Worm (Caenorhabditis elegans) whole organism, L4 larva: ENCODE measurements around the gene grsp-4.

Experiments used
- ceh-32 ChIP-seq: sonication (generic microtip); optimal IDR thresholded peaks from 2 replicates; lab custom pipeline; 2016; ENCODE audit warnings: mild to moderate bottlenecking, missing genetic modification characterization, missing compliant biosample characterization; ENCODE audit not compliant: poor library complexity
- lin-13 ChIP-seq: fragments of 150-350 bp; optimal IDR thresholded peaks from 2 replicates; lab custom pipeline; 2014; ENCODE audit warnings: missing biosample characterization, missing genetic modification reagents, missing genetic modification characterization
- nhr-25 ChIP-seq: sonication (generic microtip); optimal IDR thresholded peaks from 2 replicates; lab custom pipeline; 2017; ENCODE audit warnings: missing genetic modification characterization, mild to moderate bottlenecking, missing compliant biosample characterization, antibody characterized with exemption, moderate library complexity, borderline replicate concordance; ENCODE audit not compliant: insufficient read depth
- nhr-76 ChIP-seq: fragments of 150-350 bp; optimal IDR thresholded peaks from 2 replicates; lab custom pipeline; 2014; ENCODE audit warnings: missing biosample characterization, missing genetic modification characterization
- unc-130 ChIP-seq: sonication (generic microtip); optimal IDR thresholded peaks from 2 replicates; lab custom pipeline; 2016; ENCODE audit warnings: missing genetic modification reagents, missing genetic modification characterization, missing compliant biosample characterization
- zag-1 ChIP-seq: fragments of 150-350 bp; optimal IDR thresholded peaks from 2 replicates; lab custom pipeline; 2014; ENCODE audit warnings: missing biosample characterization, missing genetic modification characterization

DNA sequence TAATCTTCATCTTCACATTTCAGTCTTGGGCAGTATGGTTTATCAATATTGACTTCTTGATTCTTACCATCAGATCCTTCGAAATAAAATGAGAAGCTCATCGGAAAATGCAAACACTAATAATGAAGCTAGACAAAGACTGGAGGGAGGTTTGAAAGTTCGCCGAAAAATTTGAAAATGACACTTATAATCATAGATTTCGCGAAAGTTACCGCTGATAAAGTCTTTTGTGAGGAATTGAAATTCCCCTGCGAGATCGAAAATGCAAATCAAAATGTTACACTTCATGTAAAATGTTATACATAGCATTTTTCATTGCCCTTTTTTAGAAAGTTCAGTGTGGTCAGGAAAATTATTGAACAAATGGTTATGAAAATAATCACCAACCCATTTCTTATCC is 26.5 kb upstream of the grsp-4 start, which contains the start of gene C50E3.7:
- TF ChIP-seq nhr-76 (tag; lab: Kevin White, UChicago) (no peak), nhr-25 (tag; lab: Kevin White, UChicago) (no peak), lin-13 (GFP tag; lab: Kevin White, UChicago) (no peak), ceh-32 (tag; lab: Kevin White, UChicago) (no peak), unc-130 (GFP tag; lab: Kevin White, UChicago) (no peak), zag-1 (tag; lab: Kevin White, UChicago) (no peak)
